Fruit fly (Drosophila melanogaster) whole organism, embryonic: Measurements from ENCODE around the gene CG31313.

Experiments
- C15 ChIP-seq: fragments of 200-800 bp; sonication (Bioruptor generic); IDR thresholded peaks from 3 replicates; pipeline ENCODE4 v1.3.6; 2022; ENCODE audit warnings: missing biosample characterization, missing genetic modification characterization
- CG11247 ChIP-seq: fragments of 200-800 bp; sonication (Bioruptor generic); IDR thresholded peaks from 2 replicates; pipeline ENCODE4 v1.3.6; 2022; ENCODE audit warnings: missing biosample characterization, missing genetic modification characterization
- CG12219 ChIP-seq: fragments of 200-800 bp; sonication (Bioruptor generic); optimal IDR thresholded peaks from 3 replicates; lab custom pipeline; 2018; ENCODE audit warnings: missing biosample characterization, mild to moderate bottlenecking, missing genetic modification characterization
- CG12236 ChIP-seq: fragments of 200-800 bp; sonication (Bioruptor generic); optimal IDR thresholded peaks from 2 replicates; lab custom pipeline; 2016; ENCODE audit warnings: missing biosample characterization, missing genetic modification characterization
- CG12659 ChIP-seq: fragments of 200-800 bp; sonication (Bioruptor generic); optimal IDR thresholded peaks from 3 replicates; lab custom pipeline; 2017; ENCODE audit warnings: mild to moderate bottlenecking, missing biosample characterization, missing genetic modification reagents, missing genetic modification characterization
- CG13296 ChIP-seq: fragments of 200-800 bp; sonication (Bioruptor generic); optimal IDR thresholded peaks from 3 replicates; lab custom pipeline; 2018; ENCODE audit warnings: missing biosample characterization, mild to moderate bottlenecking, missing genetic modification characterization
- CG14441 ChIP-seq: fragments of 200-800 bp; sonication (Bioruptor generic); IDR thresholded peaks from 2 replicates; pipeline ENCODE4 v1.3.6; 2022; ENCODE audit warnings: missing biosample characterization, missing genetic modification characterization
- CG14860 ChIP-seq: fragments of 200-800 bp; sonication (Bioruptor generic); IDR thresholded peaks from 3 replicates; pipeline ENCODE4 v1.3.6; 2022; ENCODE audit warnings: missing biosample characterization, missing genetic modification characterization; ENCODE audit not compliant: partially characterized antibody
- CG17328 ChIP-seq: fragments of 200-800 bp; sonication (Bioruptor generic); IDR thresholded peaks from 2 replicates; pipeline ENCODE4 v1.3.6; 2022; ENCODE audit warnings: missing biosample characterization, missing genetic modification characterization
- CG2116 ChIP-seq: fragments of 200-800 bp; sonication (Bioruptor generic); optimal IDR thresholded peaks from 3 replicates; lab custom pipeline; 2018; ENCODE audit warnings: missing biosample characterization, mild to moderate bottlenecking, missing genetic modification characterization
- CG2202 ChIP-seq: fragments of 200-800 bp; sonication (Bioruptor generic); optimal IDR thresholded peaks from 2 replicates; lab custom pipeline; 2018; ENCODE audit warnings: missing biosample characterization, mild to moderate bottlenecking, missing genetic modification characterization
- CG4424 ChIP-seq: fragments of 200-800 bp; sonication (Bioruptor generic); optimal IDR thresholded peaks from 3 replicates; lab custom pipeline; 2016; ENCODE audit warnings: missing biosample characterization, missing genetic modification characterization
- CG6765 ChIP-seq: fragments of 200-800 bp; sonication (Bioruptor generic); optimal IDR thresholded peaks from 3 replicates; lab custom pipeline; 2017; ENCODE audit warnings: missing biosample characterization, mild to moderate bottlenecking, missing genetic modification characterization
- CG7839 ChIP-seq: fragments of 200-800 bp; sonication (Bioruptor generic); optimal IDR thresholded peaks from 3 replicates; lab custom pipeline; 2018; ENCODE audit warnings: missing biosample characterization, mild to moderate bottlenecking, missing genetic modification characterization, moderate library complexity
- CG7987 ChIP-seq: fragments of 200-800 bp; sonication (Bioruptor generic); optimal IDR thresholded peaks from 2 replicates; lab custom pipeline; 2018; ENCODE audit warnings: missing biosample characterization, mild to moderate bottlenecking, missing genetic modification characterization, moderate library complexity
- CG8924 ChIP-seq: fragments of 200-800 bp; optimal IDR thresholded peaks from 3 replicates; lab custom pipeline; 2019; ENCODE audit warnings: missing biosample characterization, mild to moderate bottlenecking, missing genetic modification characterization, moderate library complexity
- E2f2 ChIP-seq: fragments of 200-800 bp; sonication (Bioruptor generic); IDR thresholded peaks from 2 replicates; pipeline ENCODE4 v1.3.6; 2022; ENCODE audit warnings: missing biosample characterization, missing genetic modification characterization
- Ets65A ChIP-seq: fragments of 200-800 bp; sonication (Bioruptor generic); peaks from one replicate; lab custom pipeline; 2016; ENCODE audit warnings: missing biosample characterization, missing genetic modification characterization
- MESR4 ChIP-seq: fragments of 200-800 bp; sonication (Bioruptor generic); optimal IDR thresholded peaks from 2 replicates; lab custom pipeline; 2018; ENCODE audit warnings: missing biosample characterization, mild to moderate bottlenecking, missing genetic modification characterization, moderate library complexity
- Nf-YC ChIP-seq: fragments of 200-800 bp; optimal IDR thresholded peaks from 3 replicates; lab custom pipeline; 2019; ENCODE audit warnings: missing biosample characterization, mild to moderate bottlenecking, missing genetic modification characterization, moderate library complexity
- ato ChIP-seq: fragments of 200-800 bp; sonication (Bioruptor generic); IDR thresholded peaks from 2 replicates; pipeline ENCODE4 v1.3.6; 2022; ENCODE audit warnings: missing biosample characterization, missing genetic modification characterization; ENCODE audit not compliant: partially characterized antibody
- caup ChIP-seq: fragments of 200-800 bp; sonication (Bioruptor generic); optimal IDR thresholded peaks from 3 replicates; lab custom pipeline; 2017; ENCODE audit warnings: missing biosample characterization, mild to moderate bottlenecking, missing genetic modification characterization, moderate library complexity; ENCODE audit not compliant: severe bottlenecking
- crp ChIP-seq, 2 experiments: fragments of 200-800 bp; sonication (Bioruptor generic); optimal IDR thresholded peaks; 2 replicates in 1 of 2; 3 replicates in 1 of 2; lab custom pipeline; 2017; ENCODE audit warnings: missing biosample characterization in 2 of 2, missing genetic modification characterization in 2 of 2, mild to moderate bottlenecking in 1 of 2, moderate library complexity in 1 of 2
- dpn ChIP-seq, 2 experiments: fragments of 200-800 bp; sonication (Bioruptor generic); optimal IDR thresholded peaks; 3 replicates each; lab custom pipeline; 2016; ENCODE audit warnings: missing biosample characterization in 2 of 2, missing genetic modification characterization in 2 of 2
- ems ChIP-seq: fragments of 200-800 bp; sonication (Bioruptor generic); optimal IDR thresholded peaks from 3 replicates; lab custom pipeline; 2016; ENCODE audit warnings: missing biosample characterization, missing genetic modification characterization
- fru ChIP-seq: fragments of >200 bp; optimal IDR thresholded peaks from 2 replicates; lab custom pipeline; 2017
- ftz-f1 ChIP-seq: fragments of 200-800 bp; sonication (Bioruptor generic); optimal IDR thresholded peaks from 2 replicates; lab custom pipeline; 2016; ENCODE audit warnings: missing biosample characterization, missing genetic modification characterization
- gcm ChIP-seq: fragments of 200-800 bp; sonication (Bioruptor generic); optimal IDR thresholded peaks from 2 replicates; lab custom pipeline; 2019; ENCODE audit warnings: missing biosample characterization, mild to moderate bottlenecking, missing genetic modification characterization, moderate library complexity
- grn ChIP-seq: fragments of 200-800 bp; sonication (Bioruptor generic); optimal IDR thresholded peaks from 3 replicates; lab custom pipeline; 2017; ENCODE audit warnings: missing biosample characterization, missing genetic modification characterization
- h ChIP-seq: fragments of >200 bp; optimal IDR thresholded peaks from 2 replicates; lab custom pipeline; 2017
- luna ChIP-seq: fragments of 200-800 bp; sonication (Bioruptor generic); optimal IDR thresholded peaks from 2 replicates; lab custom pipeline; 2016; ENCODE audit warnings: missing biosample characterization, missing genetic modification characterization
- pros ChIP-seq: fragments of 200-800 bp; sonication (Bioruptor generic); optimal IDR thresholded peaks from 3 replicates; lab custom pipeline; 2019; ENCODE audit warnings: missing biosample characterization, mild to moderate bottlenecking, missing genetic modification characterization, moderate library complexity
- sim ChIP-seq: fragments of 200-800 bp; sonication (Bioruptor generic); IDR thresholded peaks from 2 replicates; pipeline ENCODE4 v1.3.6; 2022; ENCODE audit warnings: missing biosample characterization, missing genetic modification characterization
- sna ChIP-seq: fragments of 200-800 bp; sonication (Bioruptor generic); IDR thresholded peaks from 2 replicates; pipeline ENCODE4 v1.3.6; 2022; ENCODE audit warnings: missing biosample characterization, missing genetic modification characterization; ENCODE audit not compliant: partially characterized antibody
- tap ChIP-seq: fragments of 200-800 bp; optimal IDR thresholded peaks from 3 replicates; lab custom pipeline; 2019; ENCODE audit warnings: missing biosample characterization, mild to moderate bottlenecking, missing genetic modification characterization, moderate library complexity
- tgo ChIP-seq: fragments of 200-800 bp; sonication (Bioruptor generic); IDR thresholded peaks from 3 replicates; pipeline ENCODE4 v1.3.6; 2022; ENCODE audit warnings: missing biosample characterization, missing genetic modification characterization
- tup ChIP-seq: fragments of 200-800 bp; sonication (Bioruptor generic); optimal IDR thresholded peaks from 2 replicates; lab custom pipeline; 2016; ENCODE audit warnings: missing biosample characterization, mild to moderate bottlenecking, missing genetic modification characterization, moderate library complexity

Gene CG31313

dm6 chr3R:14565065-14565977, 1.9 kb downstream of the CG31313 start, which contains the start of gene CG14852 (continued):
- TF ChIP-seq ato (GFP tag; lab: Robert Waterston, UW), result no peak
- TF ChIP-seq CG4424 (GFP tag; lab: Kevin White, UChicago), result no peak
- no peak for TF ChIP-seq pros (GFP tag; lab: Kevin White, UChicago)
- no peak for TF ChIP-seq tup
- no peak for TF ChIP-seq crp (GFP tag; optimal IDR thresholded peaks at IDR 0.05; lab: Kevin White, UChicago)
- TF ChIP-seq C15 (GFP tag; lab: Robert Waterston, UW), result no peak
- peak; percentile 6 for TF ChIP-seq grn (GFP tag; lab: Kevin White, UChicago)
- no peak for TF ChIP-seq MESR4 (GFP tag; lab: Kevin White, UChicago)
- no peak for TF ChIP-seq CG11247 (GFP tag; lab: Robert Waterston, UW)
- no peak for TF ChIP-seq ems (GFP tag; lab: Kevin White, UChicago)
- TF ChIP-seq fru, result no peak
- no peak for TF ChIP-seq luna (GFP tag; lab: Kevin White, UChicago)

dm6 chr3R:14564705-14565064, 2.5 kb downstream of the CG31313 start, which contains the start of gene CG8087:
Gene CG8087 (minus strand): TSS chr3R:14564805.
- no peak for TF ChIP-seq CG12219 (GFP tag; lab: Kevin White, UChicago)
- no peak for TF ChIP-seq CG13296
- no peak for TF ChIP-seq CG12659 (GFP tag; lab: Kevin White, UChicago)
- no peak for TF ChIP-seq caup (GFP tag; lab: Kevin White, UChicago)
- TF ChIP-seq CG6765 (GFP tag; lab: Kevin White, UChicago), result no peak
- no peak for TF ChIP-seq sim
- no peak for TF ChIP-seq tap (tag; lab: Kevin White, UChicago)
- TF ChIP-seq Nf-YC (tag; lab: Kevin White, UChicago), result no peak
- TF ChIP-seq CG2202, result no peak
- no peak for TF ChIP-seq CG17328 (GFP tag; lab: Robert Waterston, UW)
- no peak for TF ChIP-seq CG8924
- TF ChIP-seq sna (GFP tag; lab: Robert Waterston, UW), result no peak
- no peak for TF ChIP-seq E2f2
- TF ChIP-seq gcm (GFP tag; lab: Kevin White, UChicago), result no peak
- TF ChIP-seq CG14441, result no peak
- TF ChIP-seq CG2116 (GFP tag; lab: Kevin White, UChicago), result no peak
- TF ChIP-seq ftz-f1 (GFP tag; lab: Kevin White, UChicago), result no peak
- TF ChIP-seq CG7987, result no peak
- TF ChIP-seq CG12236 (GFP tag; lab: Kevin White, UChicago), result no peak
- no peak for TF ChIP-seq tgo (GFP tag; lab: Robert Waterston, UW)

dm6 chr3R:14562040-14562439, 5.2 kb downstream of the CG31313 start, which contains the start of gene CG14851:
Gene CG14851 (plus strand): TSS chr3R:14562340.
- TF ChIP-seq dpn (GFP tag; optimal IDR thresholded peaks at IDR 0.05; lab: Kevin White, UChicago), result no peak
- TF ChIP-seq Ets65A (GFP tag; lab: Kevin White, UChicago), result peak; percentile 44
- 0 out of 3 replicates have a peak, but pooled peaks have one; percentile 18 for TF ChIP-seq CG14860
- TF ChIP-seq h, result no peak
- TF ChIP-seq CG7839 (tag; lab: Kevin White, UChicago), result no peak
